Fruit fly (Drosophila melanogaster) whole organism, pupa: ENCODE results near the gene smash.

ENCODE experiments used
- CG10348 ChIP-seq: fragments of 200-800 bp; sonication (Bioruptor generic); IDR thresholded peaks from 2 replicates; pipeline ENCODE4 v1.3.6; 2022; ENCODE audit warnings: missing biosample characterization, missing genetic modification characterization
- CG12605 ChIP-seq: fragments of 200-800 bp; sonication (Bioruptor generic); IDR thresholded peaks from 2 replicates; pipeline ENCODE4 v1.3.6; 2022; ENCODE audit warnings: missing biosample characterization, missing genetic modification characterization
- CG13204 ChIP-seq: fragments of 200-800 bp; sonication (Bioruptor generic); optimal IDR thresholded peaks from 2 replicates; lab custom pipeline; 2018; ENCODE audit warnings: missing biosample characterization, mild to moderate bottlenecking, missing genetic modification characterization, moderate library complexity
- CG14655 ChIP-seq: fragments of 200-800 bp; sonication (Bioruptor generic); optimal IDR thresholded peaks from 3 replicates; lab custom pipeline; 2017; ENCODE audit warnings: mild to moderate bottlenecking, missing biosample characterization, missing genetic modification reagents, missing genetic modification characterization
- CG17806 ChIP-seq: fragments of 200-800 bp; sonication (Bioruptor generic); optimal IDR thresholded peaks from 2 replicates; lab custom pipeline; 2018; ENCODE audit warnings: missing biosample characterization, mild to moderate bottlenecking, missing genetic modification characterization, moderate library complexity
- CG32121 ChIP-seq: fragments of 200-800 bp; sonication (Bioruptor generic); IDR thresholded peaks from 2 replicates; pipeline ENCODE4 v1.3.6; 2022; ENCODE audit warnings: missing biosample characterization, missing genetic modification characterization
- CG34367 ChIP-seq: fragments of 200-800 bp; sonication (Bioruptor generic); optimal IDR thresholded peaks from 2 replicates; lab custom pipeline; 2018; ENCODE audit warnings: missing biosample characterization, mild to moderate bottlenecking, missing genetic modification characterization
- CG4496 ChIP-seq: fragments of 200-800 bp; sonication (Bioruptor generic); IDR thresholded peaks from 3 replicates; pipeline ENCODE4 v1.3.6; 2022; ENCODE audit warnings: missing biosample characterization, missing genetic modification characterization
- CG8159 ChIP-seq: fragments of 200-800 bp; sonication (Bioruptor generic); optimal IDR thresholded peaks from 3 replicates; lab custom pipeline; 2018; ENCODE audit warnings: missing biosample characterization, mild to moderate bottlenecking, missing genetic modification characterization, moderate library complexity
- CG8301 ChIP-seq: fragments of 200-800 bp; sonication (Bioruptor generic); optimal IDR thresholded peaks from 2 replicates; lab custom pipeline; 2018; ENCODE audit warnings: missing biosample characterization, mild to moderate bottlenecking, missing genetic modification characterization
- CG9948 ChIP-seq: fragments of 200-800 bp; sonication (Bioruptor generic); optimal IDR thresholded peaks from 2 replicates; lab custom pipeline; 2018; ENCODE audit warnings: missing biosample characterization, mild to moderate bottlenecking, missing genetic modification characterization, moderate library complexity
- D1 ChIP-seq: fragments of 200-800 bp; sonication (Bioruptor generic); optimal IDR thresholded peaks from 2 replicates; lab custom pipeline; 2018; ENCODE audit warnings: missing biosample characterization, mild to moderate bottlenecking, missing genetic modification characterization, moderate library complexity
- EcR ChIP-seq: fragments of 200-800 bp; sonication (Bioruptor generic); optimal IDR thresholded peaks from 3 replicates; lab custom pipeline; 2019; ENCODE audit warnings: missing biosample characterization, missing genetic modification characterization, mild to moderate bottlenecking, moderate library complexity, missing genetic modification reagents
- Ets98B ChIP-seq: fragments of 200-800 bp; sonication (Bioruptor generic); IDR thresholded peaks from 2 replicates; pipeline ENCODE4 v1.3.6; 2022; ENCODE audit warnings: missing biosample characterization, missing genetic modification characterization
- Pif1A ChIP-seq: fragments of 200-800 bp; sonication (Bioruptor generic); optimal IDR thresholded peaks from 3 replicates; lab custom pipeline; 2016; ENCODE audit warnings: missing biosample characterization, missing genetic modification characterization
- Pif1B ChIP-seq: fragments of 200-800 bp; sonication (Bioruptor generic); optimal IDR thresholded peaks from 3 replicates; lab custom pipeline; 2016; ENCODE audit warnings: missing biosample characterization, missing genetic modification characterization
- Snoo ChIP-seq: fragments of 200-800 bp; sonication (Bioruptor generic); optimal IDR thresholded peaks from 3 replicates; lab custom pipeline; 2017; ENCODE audit warnings: missing biosample characterization, mild to moderate bottlenecking, missing genetic modification characterization, inconsistent platforms
- fd96Ca ChIP-seq: fragments of 200-800 bp; sonication (Bioruptor generic); IDR thresholded peaks from 3 replicates; pipeline ENCODE4 v1.3.6; 2022; ENCODE audit warnings: missing biosample characterization, missing genetic modification characterization
- gl ChIP-seq: fragments of 200-800 bp; sonication (Bioruptor generic); optimal IDR thresholded peaks from 2 replicates; lab custom pipeline; 2018; ENCODE audit warnings: missing biosample characterization, mild to moderate bottlenecking, missing genetic modification characterization
- rn ChIP-seq: fragments of 200-800 bp; sonication (Bioruptor generic); IDR thresholded peaks from 2 replicates; pipeline ENCODE4 v1.3.6; 2022; ENCODE audit warnings: missing biosample characterization, missing genetic modification characterization

smash gene

DNA sequence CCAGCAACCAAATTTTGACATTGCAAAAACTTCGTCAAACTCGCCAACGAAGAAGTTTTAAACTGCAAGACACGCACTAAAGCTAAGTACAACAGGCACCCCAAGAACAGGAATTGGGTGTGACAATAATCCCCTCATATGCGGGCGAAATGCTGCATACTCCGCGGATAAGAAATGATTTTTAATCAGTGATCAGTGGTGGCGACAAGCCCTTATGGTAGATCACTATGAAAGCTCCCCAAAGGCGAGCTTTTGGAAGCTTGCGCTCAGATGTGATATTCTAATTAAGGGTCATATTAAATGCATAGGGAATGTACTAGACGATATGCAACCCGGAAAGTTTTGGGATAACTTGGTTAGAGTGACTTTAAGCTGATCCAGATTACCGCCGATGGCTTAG, 58.2 kb downstream of the smash start:
- TF ChIP-seq CG4496 (GFP tag; lab: Robert Waterston, UW) (no peak), CG14655 (GFP tag; lab: Kevin White, UChicago) (no peak), CG9948 (tag; lab: Kevin White, UChicago) (no peak), CG13204 (GFP tag; lab: Kevin White, UChicago) (no peak), CG34367 (tag; lab: Kevin White, UChicago) (no peak)
- TF ChIP-seq, all 21 proteins: peak for 0

- TF ChIP-seq CG14655 (GFP tag; lab: Kevin White, UChicago) (no peak), CG8159 (tag; lab: Kevin White, UChicago) (no peak), gl (tag; lab: Kevin White, UChicago) (no peak), rn (GFP tag; lab: Robert Waterston, UW) (no peak), fd96Ca (GFP tag; lab: Robert Waterston, UW) (0 out of 3 replicates have a peak, but pooled peaks have one; percentile 42), CG4496 (GFP tag; lab: Robert Waterston, UW) (peak; percentile 59; the same call in 1 of the 3 replicates), Ets98B (GFP tag; lab: Robert Waterston, UW) (0 out of 2 replicates have a peak, but pooled peaks have one; percentile 20), Pif1A (GFP tag; lab: Kevin White, UChicago) (no peak), CG32121 (GFP tag; lab: Robert Waterston, UW) (peak; percentile 65), CG12605 (GFP tag; lab: Robert Waterston, UW) (0 out of 2 replicates have a peak, but pooled peaks have one; percentile 15)
Measured at dm6 chr3R:4724323-4724832, 65.0 kb downstream of the smash start.

dm6 chr3R:4725349-4725748, 66.0 kb downstream of the smash start:
- TF ChIP-seq EcR (GFP tag; lab: Kevin White, UChicago), result peak; percentile 84
- TF ChIP-seq Ets98B (GFP tag; lab: Robert Waterston, UW), result no peak
- TF ChIP-seq, all 21 proteins: peak for 1

dm6 chr3R:4726294-4726693, 66.9 kb downstream of the smash start:
- TF ChIP-seq CG10348 (GFP tag; lab: Robert Waterston, UW) (no peak), CG4496 (GFP tag; lab: Robert Waterston, UW) (peak; percentile 17; the same call in 1 of the 3 replicates)

- TF ChIP-seq CG8301 (tag; lab: Kevin White, UChicago) (no peak), CG32121 (GFP tag; lab: Robert Waterston, UW) (no peak), rn (GFP tag; lab: Robert Waterston, UW) (no peak), CG9948 (tag; lab: Kevin White, UChicago) (no peak), gl (tag; lab: Kevin White, UChicago) (no peak), CG17806 (tag; lab: Kevin White, UChicago) (no peak), CG10348 (GFP tag; lab: Robert Waterston, UW) (no peak), Ets98B (GFP tag; lab: Robert Waterston, UW) (no peak), CG12605 (GFP tag; lab: Robert Waterston, UW) (no peak), CG8159 (tag; lab: Kevin White, UChicago) (no peak), fd96Ca (GFP tag; lab: Robert Waterston, UW) (no peak), Pif1B (GFP tag; lab: Kevin White, UChicago) (no peak), EcR (GFP tag; lab: Kevin White, UChicago) (no peak), Snoo (tag; lab: Kevin White, UChicago) (no peak), CG4496 (GFP tag; lab: Robert Waterston, UW) (no peak), Pif1A (GFP tag; lab: Kevin White, UChicago) (no peak), CG13204 (GFP tag; lab: Kevin White, UChicago) (no peak), D1 (tag; lab: Kevin White, UChicago) (no peak), CG34367 (tag; lab: Kevin White, UChicago) (no peak)
Measured at dm6 chr3R:4726796-4727195, 67.4 kb downstream of the smash start.

dm6 chr3R:4728448-4728847, 69.1 kb downstream of the smash start:
- TF ChIP-seq CG9948 (tag; lab: Kevin White, UChicago), result no peak
- no peak for TF ChIP-seq gl (tag; lab: Kevin White, UChicago)
- no peak for TF ChIP-seq rn (GFP tag; lab: Robert Waterston, UW)
- TF ChIP-seq D1 (tag; lab: Kevin White, UChicago), result no peak
- TF ChIP-seq Pif1B (GFP tag; lab: Kevin White, UChicago), result no peak
- TF ChIP-seq CG14655 (GFP tag; lab: Kevin White, UChicago), result no peak

DNA sequence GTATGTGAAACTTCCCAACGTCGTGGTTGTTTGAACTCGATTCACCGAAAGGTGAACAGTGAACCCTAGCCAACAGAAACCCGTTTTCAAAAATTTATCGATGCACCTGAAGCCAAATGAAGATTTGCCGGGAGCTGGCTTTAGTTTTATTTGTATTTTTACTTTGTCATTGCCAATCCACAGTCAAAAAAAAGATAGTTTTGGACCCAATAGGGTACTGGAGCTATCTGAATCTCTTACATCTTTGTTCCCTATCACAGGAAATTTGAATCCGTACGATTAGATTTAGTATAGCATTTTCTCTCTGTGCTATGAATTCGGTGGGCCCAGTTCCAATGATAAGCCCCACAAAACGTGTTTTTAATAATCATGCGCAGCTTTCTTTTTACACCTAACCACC, 71.6 kb downstream of the smash start:
- peak; percentile 34 for TF ChIP-seq CG14655 (GFP tag; lab: Kevin White, UChicago)
- TF ChIP-seq Snoo (tag; lab: Kevin White, UChicago), result no peak
- peak; percentile 34; the same call in 1 of the 2 replicates for TF ChIP-seq Ets98B (GFP tag; lab: Robert Waterston, UW)
- peak; percentile 59 for TF ChIP-seq EcR (GFP tag; lab: Kevin White, UChicago)
- TF ChIP-seq CG4496 (GFP tag; lab: Robert Waterston, UW), result no peak
- TF ChIP-seq CG13204 (GFP tag; lab: Kevin White, UChicago), result no peak
- peak; percentile 38 for TF ChIP-seq Pif1B (GFP tag; lab: Kevin White, UChicago)
- peak; percentile 26; the same call in 1 of the 3 replicates for TF ChIP-seq fd96Ca (GFP tag; lab: Robert Waterston, UW)
- no peak for TF ChIP-seq rn (GFP tag; lab: Robert Waterston, UW)
- TF ChIP-seq CG8301 (tag; lab: Kevin White, UChicago), result peak; percentile 24
